Fruit fly (Drosophila melanogaster) whole organism: ENCODE results near the gene CG7276.

Source experiments
- CG8478 ChIP-seq: fragments of >200 bp; optimal IDR thresholded peaks from 2 replicates; lab custom pipeline; 2018; ENCODE audit warnings: inconsistent platforms
- Dll ChIP-seq: fragments of >200 bp; optimal IDR thresholded peaks from 2 replicates; lab custom pipeline; 2017
- EcR ChIP-seq, 2 experiments: fragments of >200 bp; optimal IDR thresholded peaks; 2 replicates each; lab custom pipeline; 2017; ENCODE audit warnings: missing biosample characterization in 2 of 2, missing genetic modification characterization in 2 of 2, missing genetic modification reagents in 2 of 2
- pan ChIP-seq: fragments of >200 bp; optimal IDR thresholded peaks from 2 replicates; lab custom pipeline; 2017
- psq ChIP-seq: fragments of >200 bp; optimal IDR thresholded peaks from 2 replicates; lab custom pipeline; 2017
- usp ChIP-seq: fragments of >200 bp; optimal IDR thresholded peaks from 2 replicates; lab custom pipeline; 2017; ENCODE audit warnings: missing biosample characterization, missing genetic modification characterization, mixed read lengths

The CG7276 gene

DNA sequence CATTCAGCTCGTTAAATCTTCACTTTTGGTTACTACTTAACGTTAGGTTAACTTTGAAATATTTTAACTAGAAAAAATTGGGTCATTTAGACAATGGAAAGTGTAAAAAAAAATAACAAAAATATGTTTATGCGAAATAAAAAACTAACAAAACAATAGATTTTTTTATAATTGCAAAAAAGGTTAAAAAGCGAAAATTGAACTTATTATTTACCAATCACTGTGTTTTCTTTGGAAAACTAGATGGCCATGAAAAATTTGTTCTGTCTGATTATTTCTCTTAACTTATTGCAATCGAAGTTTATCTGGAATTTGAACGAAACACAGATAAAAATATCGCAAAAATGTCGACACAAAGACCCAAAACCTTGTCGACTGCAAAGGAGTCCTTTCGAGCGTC, at the start of gene CG7276:
CG7276 (plus strand) TSS at position 301 of the 400 bp plus-strand sequence.
- TF ChIP-seq EcR (GFP tag; optimal IDR thresholded peaks at IDR 0.05; lab: Kevin White, UChicago) (no peak), psq (lab: Kevin White, UChicago) (no peak), Dll (lab: Kevin White, UChicago) (no peak)

dm6 chr3L:15474010-15474409, 24.0 kb upstream of the CG7276 start, which contains the start of gene cocoon:
Gene cocoon (minus strand): TSS chr3L:15474110.
- no peak for TF ChIP-seq psq (lab: Kevin White, UChicago)
- no peak for TF ChIP-seq Dll (lab: Kevin White, UChicago)
- no peak for TF ChIP-seq CG8478
- TF ChIP-seq EcR (GFP tag; optimal IDR thresholded peaks at IDR 0.05; lab: Kevin White, UChicago): no peak
- TF ChIP-seq usp (GFP tag; lab: Kevin White, UChicago): no peak
- TF ChIP-seq pan (lab: Kevin White, UChicago): no peak

DNA sequence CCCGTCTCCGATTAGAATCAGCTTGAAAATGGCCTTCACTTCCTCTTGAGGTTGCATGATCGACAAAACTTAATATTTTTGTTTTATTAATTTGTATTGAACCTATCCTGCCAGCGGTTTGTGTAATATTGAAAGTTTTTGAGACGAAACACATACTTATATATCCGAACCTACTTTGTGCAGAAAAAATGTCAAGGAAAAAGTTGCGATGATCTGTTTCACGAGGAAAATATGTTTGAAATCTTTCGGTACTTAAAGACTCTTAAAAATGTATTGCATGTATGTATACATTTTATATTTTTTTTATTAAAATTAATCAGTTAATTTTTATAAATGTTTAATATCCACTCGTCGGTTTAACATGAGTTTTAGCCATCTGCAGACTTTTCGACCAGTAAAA, 12.7 kb upstream of the CG7276 start, which contains the start of gene Ran-like:
Ran-like (minus strand) TSS at position 101 of the 400 bp plus-strand sequence.
- TF ChIP-seq EcR (GFP tag; optimal IDR thresholded peaks at IDR 0.05; lab: Kevin White, UChicago) (no peak), pan (lab: Kevin White, UChicago) (no peak), psq (lab: Kevin White, UChicago) (no peak), CG8478 (no peak), usp (GFP tag; lab: Kevin White, UChicago) (no peak), Dll (lab: Kevin White, UChicago) (no peak)

DNA sequence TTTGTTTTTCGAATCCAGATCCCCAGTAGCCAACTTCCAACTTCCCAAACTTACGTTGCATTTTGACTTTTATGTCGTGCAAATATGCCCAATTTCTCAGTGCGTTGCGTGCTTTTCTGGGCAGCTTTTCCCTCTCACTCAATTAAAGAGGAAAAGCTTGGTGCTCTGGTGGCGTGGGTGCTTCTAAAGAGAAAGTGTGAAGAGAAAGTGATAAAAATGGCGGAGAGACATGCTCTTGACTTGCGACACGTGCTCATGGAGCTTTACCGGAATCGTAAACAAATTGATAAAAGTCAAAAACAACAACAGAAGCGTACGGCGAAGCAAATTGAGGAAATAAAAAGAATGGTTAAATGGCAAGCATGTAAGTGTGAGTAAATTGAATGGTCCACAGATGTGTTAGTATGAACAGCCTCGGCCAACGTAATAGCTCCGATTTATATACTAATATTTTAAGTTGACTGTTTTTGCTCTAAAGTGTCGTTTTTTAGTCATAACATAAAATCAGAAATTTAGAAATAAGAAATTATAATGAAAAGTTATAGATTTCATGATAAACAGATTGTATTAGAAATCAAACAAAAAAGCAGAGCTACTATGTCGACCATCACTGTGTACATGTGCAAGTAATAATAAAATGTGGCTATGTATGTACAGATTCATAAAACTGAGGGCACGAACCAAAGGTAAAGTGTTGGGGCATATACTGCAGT, 4.0 kb upstream of the CG7276 start:
- TF ChIP-seq Dll (lab: Kevin White, UChicago): no peak
- TF ChIP-seq usp (GFP tag; lab: Kevin White, UChicago): no peak

DNA sequence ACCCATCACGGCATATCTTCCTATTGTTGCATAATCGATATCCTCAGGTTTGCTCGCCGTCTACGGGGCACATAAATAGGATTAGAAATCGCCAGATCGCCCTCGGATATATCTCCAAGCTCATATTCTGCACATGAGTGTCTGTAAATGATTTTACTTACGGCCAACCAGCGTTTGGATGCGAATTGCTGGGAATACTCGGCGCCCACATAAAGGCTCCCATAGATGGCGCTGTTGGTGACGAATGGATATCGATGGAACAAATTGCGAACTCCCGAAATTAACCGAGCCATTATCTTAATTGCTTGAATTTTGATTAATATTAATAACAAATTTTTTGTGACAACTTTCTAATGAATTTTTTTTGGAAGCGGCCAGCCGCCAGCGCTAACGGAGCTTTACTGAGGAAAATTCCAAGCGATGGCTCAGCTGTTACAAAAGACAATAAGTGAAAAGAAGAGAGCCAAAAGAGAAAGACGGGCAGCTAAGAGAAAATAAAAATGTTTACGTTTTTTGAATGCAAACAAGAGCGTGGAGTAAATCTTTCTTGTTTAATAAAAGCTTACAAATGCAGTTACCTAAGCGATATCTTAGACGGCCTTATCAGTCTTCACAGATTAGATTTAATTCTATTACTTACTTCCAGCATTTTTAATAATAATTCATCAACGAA, 3.3 kb upstream of the CG7276 start:
- TF ChIP-seq Dll (lab: Kevin White, UChicago): no peak
- no peak for TF ChIP-seq EcR (GFP tag; optimal IDR thresholded peaks at IDR 0.05; lab: Kevin White, UChicago)
- no peak for TF ChIP-seq usp (GFP tag; lab: Kevin White, UChicago)
- no peak for TF ChIP-seq pan (lab: Kevin White, UChicago)
- no peak for TF ChIP-seq CG8478
- no peak for TF ChIP-seq psq (lab: Kevin White, UChicago)

dm6 chr3L:15495449-15495848, 2.6 kb upstream of the CG7276 start, which contains the start of gene CG12355:
Gene CG12355 (minus strand): TSS chr3L:15495549.
- TF ChIP-seq CG8478 (no peak), usp (GFP tag; lab: Kevin White, UChicago) (no peak)

- TF ChIP-seq usp (GFP tag; lab: Kevin White, UChicago): no peak
- TF ChIP-seq Dll (lab: Kevin White, UChicago): no peak
- TF ChIP-seq CG8478: no peak
- TF ChIP-seq psq (lab: Kevin White, UChicago): no peak
- no peak for TF ChIP-seq pan (lab: Kevin White, UChicago)
- no peak for TF ChIP-seq EcR (GFP tag; optimal IDR thresholded peaks at IDR 0.05; lab: Kevin White, UChicago)
These were observed 1.7 kb upstream of the CG7276 start, which contains the start of gene CG13455 for dm6 chr3L:15496274-15496673. Gene CG13455 (plus strand): TSS chr3L:15496574.

- TF ChIP-seq usp (GFP tag; lab: Kevin White, UChicago): no peak
- no peak for TF ChIP-seq CG8478
- TF ChIP-seq pan (lab: Kevin White, UChicago): no peak
- TF ChIP-seq Dll (lab: Kevin White, UChicago): no peak
- no peak for TF ChIP-seq psq (lab: Kevin White, UChicago)
- TF ChIP-seq EcR (GFP tag; optimal IDR thresholded peaks at IDR 0.05; lab: Kevin White, UChicago): no peak
These were observed 743 bp downstream of the CG7276 start, which contains the start of gene CG7275 for dm6 chr3L:15498745-15499144. Gene CG7275 (plus strand): TSS chr3L:15498959.

DNA sequence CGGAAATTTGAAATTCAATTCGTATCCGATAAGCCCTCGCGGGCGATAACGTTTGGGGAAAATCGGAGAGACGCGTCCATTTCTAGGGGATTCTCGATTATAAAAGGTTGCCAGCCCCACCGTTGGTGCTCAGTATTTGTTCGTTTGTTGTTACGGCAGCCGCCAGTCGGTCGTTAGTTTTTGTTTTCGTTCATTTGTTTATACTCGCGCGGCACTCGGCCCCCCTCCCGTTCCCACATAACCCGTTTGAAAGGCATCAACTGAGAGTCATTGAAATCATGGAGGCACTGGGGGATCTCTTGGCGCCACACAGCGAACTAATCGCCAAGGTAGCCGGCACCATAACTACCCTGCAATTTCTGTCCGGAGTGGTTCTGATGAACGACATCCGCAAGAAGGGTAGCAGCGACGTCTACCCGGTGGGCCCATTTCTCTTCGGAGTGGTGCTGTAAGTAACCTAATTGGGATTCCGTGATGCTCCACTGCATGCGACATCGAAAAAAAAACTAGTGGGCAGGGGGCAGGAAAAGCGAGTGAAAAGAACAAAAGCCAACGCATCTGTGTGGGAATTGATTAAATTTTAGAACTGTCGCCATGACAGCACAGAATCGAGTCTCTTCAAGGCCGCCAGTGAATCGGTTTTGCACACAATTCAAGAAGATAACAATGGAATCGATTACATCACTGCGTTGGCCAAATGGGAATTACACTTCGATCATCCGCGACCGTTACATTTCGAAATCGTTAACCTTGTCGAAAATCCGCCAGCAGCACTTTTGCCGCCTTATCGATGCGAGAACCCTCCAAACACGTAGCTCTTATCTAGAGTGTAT, 3.0 kb downstream of the CG7276 start, which contains the start of gene CG7272:
CG7272 (plus strand) TSS at position 126 of the 833 bp plus-strand sequence.
- TF ChIP-seq pan (lab: Kevin White, UChicago): no peak
- TF ChIP-seq usp (GFP tag; lab: Kevin White, UChicago): no peak
- TF ChIP-seq EcR (GFP tag; optimal IDR thresholded peaks at IDR 0.05; lab: Kevin White, UChicago): no peak

DNA sequence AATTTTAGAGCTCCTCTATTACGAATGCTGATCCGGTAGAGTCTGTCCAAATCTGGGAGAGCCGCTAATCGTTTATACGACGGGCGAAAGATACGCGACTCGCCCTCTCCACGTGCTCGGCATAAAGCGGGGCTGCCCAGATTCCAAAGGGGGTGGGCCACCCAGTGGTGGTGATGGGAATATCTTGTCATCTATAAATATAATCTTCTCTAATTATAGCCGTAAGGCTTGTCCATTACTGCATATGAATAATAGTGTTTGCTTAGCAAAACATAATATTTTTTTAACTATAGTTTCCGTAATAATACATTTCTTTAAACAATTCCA, 3.6 kb downstream of the CG7276 start:
- TF ChIP-seq psq (lab: Kevin White, UChicago): no peak
- no peak for TF ChIP-seq CG8478
- no peak for TF ChIP-seq EcR (GFP tag; optimal IDR thresholded peaks at IDR 0.05; lab: Kevin White, UChicago)
- no peak for TF ChIP-seq usp (GFP tag; lab: Kevin White, UChicago)
- no peak for TF ChIP-seq Dll (lab: Kevin White, UChicago)
- no peak for TF ChIP-seq pan (lab: Kevin White, UChicago)

DNA sequence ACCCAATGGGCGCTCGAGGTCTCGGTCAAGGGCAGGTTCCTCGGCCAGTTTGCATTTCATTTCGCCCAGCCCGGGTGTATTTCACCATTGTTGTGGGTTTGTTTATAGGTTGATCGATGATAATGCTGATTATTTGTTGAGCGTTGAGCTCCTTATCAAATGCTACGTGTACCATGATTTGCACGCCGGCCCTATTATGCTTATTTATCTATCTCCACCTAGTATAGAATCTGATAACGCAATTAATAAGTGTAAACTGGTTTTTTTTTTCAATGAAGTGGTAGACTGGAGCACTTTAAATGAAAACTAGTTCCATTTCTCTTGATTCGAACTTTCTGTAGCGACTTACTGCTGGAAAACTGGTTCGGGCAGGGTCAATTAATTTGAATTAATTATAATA, 4.3 kb downstream of the CG7276 start:
- TF ChIP-seq EcR (GFP tag; optimal IDR thresholded peaks at IDR 0.05; lab: Kevin White, UChicago) (no peak), pan (lab: Kevin White, UChicago) (no peak), CG8478 (no peak), psq (lab: Kevin White, UChicago) (no peak)
